Worm (Caenorhabditis elegans) whole organism, L3 larva: ENCODE results near the gene cec-3.

Experiments used
- nhr-25 ChIP-seq: sonication (generic microtip); optimal IDR thresholded peaks from 2 replicates; lab custom pipeline; 2017; ENCODE audit warnings: missing biosample characterization, missing genetic modification characterization
- unc-62 ChIP-seq: fragments of 150-350 bp; sonication (generic microtip); optimal IDR thresholded peaks from 4 replicates; lab custom pipeline; 2014; ENCODE audit warnings: missing biosample characterization, missing genetic modification reagents, missing genetic modification characterization

DNA sequence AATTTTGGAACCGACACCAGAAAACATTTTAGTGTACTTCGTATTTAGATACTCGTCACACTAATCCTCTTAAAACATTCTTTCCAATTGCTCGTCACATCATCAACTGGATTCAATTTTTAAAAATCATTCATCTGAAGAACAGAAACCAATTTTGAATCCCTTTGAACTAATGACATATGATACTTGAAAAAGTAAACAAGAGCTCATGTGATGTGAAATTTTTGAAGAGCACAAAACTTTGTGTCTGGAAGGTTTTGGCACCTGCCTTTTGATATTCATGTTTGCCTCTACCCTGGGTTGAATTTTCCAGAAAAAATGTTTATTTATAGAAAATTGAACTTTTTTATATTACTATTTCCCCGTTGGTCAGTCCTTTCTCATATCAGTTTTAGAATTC is 31.4 kb upstream of the cec-3 start:
- no peak for TF ChIP-seq nhr-25 (tag; lab: Kevin White, UChicago)
- no peak for TF ChIP-seq unc-62 (GFP tag; lab: Kevin White, UChicago)
